Fruit fly (Drosophila melanogaster) whole organism, wandering third instar larva: Measurements from ENCODE around the gene Muc26B.

Source experiments
- Rel ChIP-seq, 2 experiments: fragments of 200-800 bp; sonication (Bioruptor generic) in 1 of 2; optimal IDR thresholded peaks; 2 replicates in 1 of 2; 3 replicates in 1 of 2; lab custom pipeline; 2016 to 2019; ENCODE audit warnings: mild to moderate bottlenecking in 2 of 2, missing biosample characterization in 2 of 2, missing genetic modification characterization in 2 of 2, moderate library complexity in 1 of 2
- fru ChIP-seq: fragments of 200-800 bp; sonication (Bioruptor generic); optimal IDR thresholded peaks from 3 replicates; lab custom pipeline; 2016; ENCODE audit warnings: missing biosample characterization, mild to moderate bottlenecking, missing genetic modification characterization
- h ChIP-seq: fragments of 200-800 bp; sonication (Bioruptor generic); optimal IDR thresholded peaks from 3 replicates; lab custom pipeline; 2016; ENCODE audit warnings: missing biosample characterization, mild to moderate bottlenecking, missing genetic modification characterization
- sage ChIP-seq: fragments of 200-800 bp; sonication (Bioruptor generic); optimal IDR thresholded peaks from 2 replicates; lab custom pipeline; 2016; ENCODE audit warnings: missing biosample characterization, mild to moderate bottlenecking, missing genetic modification characterization

- no peak for TF ChIP-seq sage (GFP tag; lab: Kevin White, UChicago)
- no peak for TF ChIP-seq fru (GFP tag; lab: Kevin White, UChicago)
- TF ChIP-seq Rel (GFP tag; optimal IDR thresholded peaks at IDR 0.05; lab: Kevin White, UChicago) = no peak
- no peak for TF ChIP-seq Rel (tag; optimal IDR thresholded peaks at IDR 0.05; lab: Kevin White, UChicago)
- TF ChIP-seq h (GFP tag; lab: Kevin White, UChicago) = no peak
These were observed 12.7 kb upstream of the Muc26B start, which contains the start of gene CG13991 for dm6 chr2L:6139082-6139481.
